Worm (Caenorhabditis elegans): ENCODE results near the gene F07G6.10.

- no peak for TF ChIP-seq nhr-77 (tag; optimal IDR thresholded peaks at IDR 0.05)
- no peak for TF ChIP-seq elt-1 (tag; optimal IDR thresholded peaks at IDR 0.05)
- TF ChIP-seq ceh-9 (tag; optimal IDR thresholded peaks at IDR 0.05) = no peak
- TF ChIP-seq egl-27 (tag; optimal IDR thresholded peaks at IDR 0.05) = no peak
Measured at ce11 chrX:1737606-1738005, at the start of gene F07G6.10.

Data from whole organism, L3 larva.